Worm (Caenorhabditis elegans): ENCODE measurements around the gene athp-2.
A peak's percentile ranks its signal among the peaks of the same experiment; 100 is the strongest.

The athp-2 gene

DNA sequence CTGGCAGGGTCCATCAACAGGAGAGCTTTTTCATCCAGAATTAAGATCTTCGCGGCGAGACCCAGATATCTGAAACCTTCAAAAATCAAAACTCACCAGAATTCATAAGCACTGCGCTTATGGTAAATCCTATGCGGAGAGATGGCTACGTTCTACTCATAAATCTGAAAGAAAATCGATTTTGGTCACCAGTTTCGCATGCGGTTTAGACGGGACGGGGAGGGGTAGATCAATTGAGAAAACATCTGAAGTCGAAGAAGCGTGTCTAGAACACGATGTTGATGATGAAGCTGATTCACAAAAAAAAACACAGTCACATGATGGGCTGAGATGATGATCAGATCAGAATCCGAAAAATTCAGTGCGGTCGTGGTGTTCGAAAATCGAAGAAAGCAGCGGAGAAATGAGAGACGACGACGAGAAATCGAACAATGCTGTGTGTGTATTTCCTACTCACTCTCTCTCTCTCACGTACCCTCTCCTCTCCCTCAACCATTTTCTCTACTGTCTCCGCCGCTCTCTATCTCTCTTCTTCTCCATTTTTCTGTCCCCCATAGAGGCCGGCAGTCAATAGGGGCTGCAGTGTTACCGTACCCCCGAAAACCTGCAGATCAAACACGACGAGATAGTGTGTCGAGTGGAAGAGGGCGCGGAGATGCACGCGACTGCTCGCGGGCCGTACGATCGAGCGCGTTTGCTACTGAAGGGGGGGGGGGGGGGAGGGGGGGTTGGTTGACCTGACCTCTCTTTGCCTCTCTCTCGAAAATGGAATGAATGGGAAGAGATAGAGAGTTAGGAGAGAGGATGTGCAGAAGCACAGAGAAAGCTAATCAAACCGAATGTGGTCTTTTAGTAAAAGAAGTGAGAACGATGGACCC lies 36.6 kb downstream of the athp-2 start, which contains the start of gene ntl-2 (continued):
- peak; percentile 92 for TF ChIP-seq K11D2.4 (GFP tag; IDR thresholded peaks at IDR 0.05)
- TF ChIP-seq aptf-2 (GFP tag; conservative IDR thresholded peaks at IDR 0.05): no peak
- TF ChIP-seq lin-26 (GFP tag; IDR thresholded peaks at IDR 0.05): peak; percentile 48; the same call in 1 of the 2 replicates
- TF ChIP-seq tbx-9 (tag; optimal IDR thresholded peaks at IDR 0.05; ENCODE audit: borderline replicate concordance): no peak
- TF ChIP-seq snpc-1.1 (tag; optimal IDR thresholded peaks at IDR 0.05; ENCODE audit: insufficient read depth): no peak
- peak; percentile 86; the same call in 1 of the 2 replicates for TF ChIP-seq Y56A3A.18 (GFP tag; IDR thresholded peaks at IDR 0.05)
- peak; percentile 75 to 81 for TF ChIP-seq let-607 (tag; optimal IDR thresholded peaks at IDR 0.05)
- no peak for TF ChIP-seq F49E8.2 (tag; optimal IDR thresholded peaks at IDR 0.05; ENCODE audit: insufficient read depth)
- TF ChIP-seq hlh-12 (tag; optimal IDR thresholded peaks at IDR 0.05): no peak
- peak; percentile 98 for TF ChIP-seq K12H6.12 (tag; optimal IDR thresholded peaks at IDR 0.05)
- peak; percentile 74 for TF ChIP-seq Y67H2A.10 (GFP tag; conservative IDR thresholded peaks at IDR 0.05)
- no peak for TF ChIP-seq T07F8.4 (tag; optimal IDR thresholded peaks at IDR 0.05)
- TF ChIP-seq fkh-3 (tag; optimal IDR thresholded peaks at IDR 0.05): peak; percentile 6
- TF ChIP-seq rpc-1 (optimal IDR thresholded peaks at IDR 0.05): no peak
- TF ChIP-seq rpc-1 (tag; optimal IDR thresholded peaks at IDR 0.05): no peak
- no peak for TF ChIP-seq F55B11.4 (tag; optimal IDR thresholded peaks at IDR 0.05; ENCODE audit: borderline replicate concordance, insufficient read depth)
- peak; percentile 87 for TF ChIP-seq tlf-1 (GFP tag; optimal IDR thresholded peaks at IDR 0.05)
- peak; percentile 95 for TF ChIP-seq ztf-26 (tag; optimal IDR thresholded peaks at IDR 0.05)
- TF ChIP-seq ceh-58 (GFP tag; IDR thresholded peaks at IDR 0.05): no peak
- peak; percentile 75 for TF ChIP-seq madf-10 (tag; optimal IDR thresholded peaks at IDR 0.05)
- peak; percentile 95 for TF ChIP-seq athp-1 (tag; optimal IDR thresholded peaks at IDR 0.05)
- no peak for TF ChIP-seq nhr-179 (tag; optimal IDR thresholded peaks at IDR 0.05)
- TF ChIP-seq let-526 (GFP tag; IDR thresholded peaks at IDR 0.05): peak; percentile 89
- 0 out of 2 replicates have a peak, but pooled peaks have one; percentile 34 for TF ChIP-seq ztf-6 (GFP tag; IDR thresholded peaks at IDR 0.05)
- peak; percentile 88 for TF ChIP-seq Y53G8AR.9 (GFP tag; conservative IDR thresholded peaks at IDR 0.05)
- peak; percentile 94 for TF ChIP-seq nhr-80 (tag; optimal IDR thresholded peaks at IDR 0.05)
- peak; percentile 34 for TF ChIP-seq snpc-4 (GFP tag; optimal IDR thresholded peaks at IDR 0.05)
- TF ChIP-seq snpc-4 (tag; optimal IDR thresholded peaks at IDR 0.05): peak in 3 of 4 experiments; percentile 29 to 76 (median 69)
- peak; percentile 56 for TF ChIP-seq F57C9.4 (tag; optimal IDR thresholded peaks at IDR 0.05)
- peak; percentile 82 for TF ChIP-seq F57A8.1 (GFP tag; optimal IDR thresholded peaks at IDR 0.05)
- peak; percentile 93 for TF ChIP-seq somi-1 (GFP tag; optimal IDR thresholded peaks at IDR 0.05)
- no peak for TF ChIP-seq madf-3 (GFP tag; IDR thresholded peaks at IDR 0.05)
- TF ChIP-seq zfh-2 (GFP tag; conservative IDR thresholded peaks at IDR 0.05): peak; percentile 100
- peak; percentile 59 for TF ChIP-seq sptf-2 (GFP tag; optimal IDR thresholded peaks at IDR 0.05)
- TF ChIP-seq hrde-1 (tag; optimal IDR thresholded peaks at IDR 0.05; ENCODE audit: borderline replicate concordance): no peak
- TF ChIP-seq ztf-22 (GFP tag; optimal IDR thresholded peaks at IDR 0.05): peak; percentile 73
- TF ChIP-seq nfya-2 (GFP tag; IDR thresholded peaks at IDR 0.05): 0 out of 2 replicates have a peak, but pooled peaks have one; percentile 38
- peak; percentile 63; the same call in 1 of the 2 replicates for TF ChIP-seq hsf-1 (GFP tag; IDR thresholded peaks at IDR 0.05)
- peak; percentile 100 for TF ChIP-seq ceh-27 (GFP tag; optimal IDR thresholded peaks at IDR 0.05)
- TF ChIP-seq snpc-1.3 (tag; optimal IDR thresholded peaks at IDR 0.05; ENCODE audit: insufficient read depth): no peak
- TF ChIP-seq F10E7.11 (tag; optimal IDR thresholded peaks at IDR 0.05): no peak
- TF ChIP-seq lir-1 (GFP tag; conservative IDR thresholded peaks at IDR 0.05): peak; percentile 74
- peak; percentile 97 for TF ChIP-seq mcd-1 (GFP tag; IDR thresholded peaks at IDR 0.05)
- peak; percentile 99 for TF ChIP-seq attf-5 (GFP tag; optimal IDR thresholded peaks at IDR 0.05)
- peak; percentile 97 for TF ChIP-seq nfyb-1 (GFP tag; IDR thresholded peaks at IDR 0.05)
- TF ChIP-seq T26A5.8 (tag; optimal IDR thresholded peaks at IDR 0.05): no peak

Data from whole organism, young adult.